Fruit fly (Drosophila melanogaster): ENCODE results near the gene MFS10.

Gene MFS10

DNA sequence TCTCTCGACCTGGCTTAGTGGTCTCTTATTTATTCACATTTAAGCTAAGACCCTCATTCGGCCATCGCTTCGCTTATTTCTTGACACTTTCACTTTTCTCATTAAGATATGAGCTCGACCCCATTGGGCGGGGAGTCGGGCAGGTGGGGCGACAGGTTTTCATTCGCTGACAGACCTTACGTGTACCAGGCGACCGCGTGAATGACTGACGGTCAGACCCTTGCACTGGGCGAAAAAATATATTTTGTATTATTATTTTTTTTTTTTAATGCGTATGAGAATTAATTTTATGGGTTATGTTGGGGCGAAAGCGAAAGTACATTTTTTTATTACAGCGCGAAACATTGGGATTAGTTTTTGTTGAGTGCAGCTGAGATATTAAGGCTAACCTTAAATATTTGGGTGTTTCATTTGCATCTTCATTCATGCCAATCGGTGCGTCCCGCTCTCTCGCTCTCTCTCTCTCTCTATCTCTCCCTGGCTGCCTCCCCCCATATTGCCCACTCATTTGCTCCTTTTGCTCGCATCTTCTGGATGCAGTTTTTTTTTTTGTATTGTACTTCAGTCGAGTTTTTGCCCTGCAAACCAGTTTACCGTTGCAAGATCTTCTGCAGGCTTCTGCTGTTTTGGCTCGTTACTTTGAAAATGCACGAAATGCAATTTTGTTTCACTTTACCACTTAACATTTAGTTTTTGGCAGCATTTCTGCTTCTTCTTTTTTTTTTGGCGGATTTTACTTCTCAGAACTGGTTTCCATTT is 8.3 kb downstream of the MFS10 start (continued):
- TF ChIP-seq Atf6 (GFP tag; IDR thresholded peaks at IDR 0.05) (no peak), slou (GFP tag; optimal IDR thresholded peaks at IDR 0.05) (no peak), CG42726 (GFP tag; IDR thresholded peaks at IDR 0.05; ENCODE audit: partially characterized antibody) (no peak), aop (GFP tag; IDR thresholded peaks at IDR 0.05) (peak; percentile 77), CG10431 (GFP tag; optimal IDR thresholded peaks at IDR 0.05) (no peak), CG4617 (GFP tag; optimal IDR thresholded peaks at IDR 0.05; ENCODE audit: borderline replicate concordance) (no peak), CkIIα-i1 (GFP tag; IDR thresholded peaks at IDR 0.05) (no peak), Six4 (GFP tag; optimal IDR thresholded peaks at IDR 0.05) (no peak), H2.0 (GFP tag; IDR thresholded peaks at IDR 0.05) (peak; percentile 45), Hey (tag; optimal IDR thresholded peaks at IDR 0.05) (no peak), dati (GFP tag; IDR thresholded peaks at IDR 0.05) (no peak), CG33213 (GFP tag; optimal IDR thresholded peaks at IDR 0.05) (no peak), CG15073 (GFP tag; optimal IDR thresholded peaks at IDR 0.05) (no peak), grn (GFP tag; optimal IDR thresholded peaks at IDR 0.05) (no peak), Doc3 (GFP tag; IDR thresholded peaks at IDR 0.05; ENCODE audit: partially characterized antibody) (no peak), Chrac-16 (GFP tag; optimal IDR thresholded peaks at IDR 0.05) (no peak), pan (optimal IDR thresholded peaks at IDR 0.05) (no peak), pan (GFP tag; optimal IDR thresholded peaks at IDR 0.05 in 1 of 2, IDR thresholded peaks at IDR 0.05 in 1 of 2) (peak in 1 of 2 experiments; percentile 81), pnt (GFP tag; optimal IDR thresholded peaks at IDR 0.05) (peak; percentile 17), CG14667 (GFP tag; IDR thresholded peaks at IDR 0.05) (peak; percentile 29; the same call in 1 of the 2 replicates), maf-S (GFP tag; optimal IDR thresholded peaks at IDR 0.05) (no peak), tin (GFP tag; optimal IDR thresholded peaks at IDR 0.05) (no peak), CG8765 (GFP tag; IDR thresholded peaks at IDR 0.05) (no peak), Dll (GFP tag; IDR thresholded peaks at IDR 0.05; ENCODE audit: partially characterized antibody) (no peak), E2f2 (GFP tag; IDR thresholded peaks at IDR 0.05) (peak; percentile 49; the same call in 1 of the 2 replicates), CG15011 (GFP tag; optimal IDR thresholded peaks at IDR 0.05) (no peak), Dref (GFP tag; IDR thresholded peaks at IDR 0.05) (no peak), Kr (GFP tag; optimal IDR thresholded peaks at IDR 0.05) (no peak), CG17328 (GFP tag; IDR thresholded peaks at IDR 0.05) (peak; percentile 75), sisA (GFP tag; IDR thresholded peaks at IDR 0.05) (peak; percentile 79), CG11398 (GFP tag; optimal IDR thresholded peaks at IDR 0.05) (no peak), Hsf (GFP tag; optimal IDR thresholded peaks at IDR 0.05) (no peak), nom (GFP tag; optimal IDR thresholded peaks at IDR 0.05) (peak; percentile 64), trh (GFP tag; optimal IDR thresholded peaks at IDR 0.05) (peak; percentile 18), Vsx1 (GFP tag; optimal IDR thresholded peaks at IDR 0.05) (no peak), Lim3 (GFP tag; IDR thresholded peaks at IDR 0.05) (peak; percentile 61; the same call in 1 of the 2 replicates), Oaz (GFP tag; IDR thresholded peaks at IDR 0.05) (0 out of 2 replicates have a peak, but pooled peaks have one; percentile 10), CG2889 (GFP tag; IDR thresholded peaks at IDR 0.05) (no peak), CG16815 (GFP tag; optimal IDR thresholded peaks at IDR 0.05) (no peak), MTF-1 (GFP tag; optimal IDR thresholded peaks at IDR 0.05; ENCODE audit: borderline replicate concordance) (no peak), CG7928 (GFP tag; optimal IDR thresholded peaks at IDR 0.05) (no peak), CG8388 (GFP tag; optimal IDR thresholded peaks at IDR 0.05) (peak; percentile 10), CG4820 (GFP tag; optimal IDR thresholded peaks at IDR 0.05) (no peak), CG4730 (GFP tag; IDR thresholded peaks at IDR 0.05) (peak; percentile 56; the same call in 1 of the 2 replicates), sens (GFP tag) (peak; percentile 73), CG2120 (GFP tag; optimal IDR thresholded peaks at IDR 0.05) (no peak), dimm (GFP tag; IDR thresholded peaks at IDR 0.05) (peak; percentile 43; the same call in 1 of the 2 replicates), Deaf1 (tag; optimal IDR thresholded peaks at IDR 0.05) (no peak), row (GFP tag; IDR thresholded peaks at IDR 0.05) (peak; percentile 76), CG3163 (GFP tag; optimal IDR thresholded peaks at IDR 0.05) (no peak), CG12391 (tag; optimal IDR thresholded peaks at IDR 0.05) (peak; percentile 44)

Data from whole organism, embryonic.